Worm (Caenorhabditis elegans) whole organism, young adult: ENCODE measurements around the gene K02E11.3.

Experiments
- B0035.1 ChIP-seq: sonication (generic microtip); optimal IDR thresholded peaks from 2 replicates; lab custom pipeline; 2016; ENCODE audit warnings: missing genetic modification characterization, mild to moderate bottlenecking, missing compliant biosample characterization, missing genotype, missing genetic modification reagents
- B0261.1 ChIP-seq: sonication (generic microtip); optimal IDR thresholded peaks from 2 replicates; lab custom pipeline; 2016; ENCODE audit warnings: mild to moderate bottlenecking, missing genetic modification characterization, moderate library complexity, missing compliant biosample characterization
- C06A6.2 ChIP-seq: fragments of 200-800 bp; sonication (Bioruptor generic); conservative IDR thresholded peaks from 2 replicates; pipeline ENCODE4 v1.3.6; 2022; ENCODE audit warnings: missing genetic modification characterization, missing compliant biosample characterization
- F10E7.11 ChIP-seq: sonication (generic microtip); optimal IDR thresholded peaks from 2 replicates; lab custom pipeline; 2017; ENCODE audit warnings: mild to moderate bottlenecking, missing genetic modification characterization, moderate library complexity, missing compliant biosample characterization
- F37B4.10 ChIP-seq: fragments of 200-800 bp; sonication (Bioruptor generic); IDR thresholded peaks from 2 replicates; pipeline ENCODE4 v1.3.6; 2022; ENCODE audit warnings: missing genetic modification characterization, missing compliant biosample characterization
- F49E8.2 ChIP-seq: sonication (generic microtip); optimal IDR thresholded peaks from 3 replicates; lab custom pipeline; 2017; ENCODE audit warnings: missing genetic modification characterization, mild to moderate bottlenecking, missing compliant biosample characterization, antibody characterized with exemption, moderate library complexity; ENCODE audit not compliant: insufficient read depth
- F52B5.7 ChIP-seq: sonication (generic microtip); optimal IDR thresholded peaks from 2 replicates; lab custom pipeline; 2016; ENCODE audit warnings: mild to moderate bottlenecking, missing genetic modification characterization, missing compliant biosample characterization
- F55B11.4 ChIP-seq: sonication (generic microtip); optimal IDR thresholded peaks from 2 replicates; lab custom pipeline; 2016; ENCODE audit warnings: missing compliant biosample characterization, missing genetic modification characterization, borderline replicate concordance; ENCODE audit not compliant: insufficient read depth
- K11D2.4 ChIP-seq: fragments of 200-800 bp; sonication (Bioruptor generic); IDR thresholded peaks from 2 replicates; pipeline ENCODE4 v1.3.6; 2022; ENCODE audit warnings: missing genetic modification reagents, missing genetic modification characterization, missing compliant biosample characterization
- T07F8.4 ChIP-seq: sonication (generic microtip); optimal IDR thresholded peaks from 2 replicates; lab custom pipeline; 2016; ENCODE audit warnings: mild to moderate bottlenecking, missing genetic modification characterization, moderate library complexity, missing compliant biosample characterization
- Y53F4B.3 ChIP-seq: fragments of 200-800 bp; sonication (Bioruptor generic); IDR thresholded peaks from 2 replicates; pipeline ENCODE4 v1.3.6; 2022; ENCODE audit warnings: missing genetic modification reagents, missing genetic modification characterization, missing compliant biosample characterization
- Y56A3A.18 ChIP-seq: fragments of 200-800 bp; sonication (Bioruptor generic); IDR thresholded peaks from 2 replicates; pipeline ENCODE4 v1.3.6; 2022; ENCODE audit warnings: missing genetic modification reagents, missing genetic modification characterization, missing compliant biosample characterization
- ZK185.1 ChIP-seq: sonication (generic microtip); optimal IDR thresholded peaks from 2 replicates; lab custom pipeline; 2016; ENCODE audit warnings: mild to moderate bottlenecking, missing genetic modification characterization, missing compliant biosample characterization; ENCODE audit not compliant: poor library complexity, severe bottlenecking
- attf-3 ChIP-seq: fragments of 200-800 bp; sonication (Bioruptor generic); conservative IDR thresholded peaks from 2 replicates; pipeline ENCODE4 v1.3.6; 2022; ENCODE audit warnings: missing genetic modification reagents, missing genetic modification characterization, missing compliant biosample characterization
- attf-5 ChIP-seq: fragments of 200-800 bp; sonication (Bioruptor generic); optimal IDR thresholded peaks from 2 replicates; lab custom pipeline; 2018; ENCODE audit warnings: mild to moderate bottlenecking, missing genetic modification characterization, missing compliant biosample characterization
- attf-6 ChIP-seq: fragments of 200-800 bp; sonication (Bioruptor generic); IDR thresholded peaks from 2 replicates; pipeline ENCODE4 v1.3.6; 2022; ENCODE audit warnings: missing genetic modification reagents, missing genetic modification characterization, missing compliant biosample characterization
- bed-1 ChIP-seq: fragments of 200-800 bp; sonication (Bioruptor generic); IDR thresholded peaks from 2 replicates; pipeline ENCODE4 v1.3.6; 2022; ENCODE audit warnings: missing genetic modification reagents, missing genetic modification characterization, missing compliant biosample characterization
- bed-2 ChIP-seq: fragments of 200-800 bp; sonication (Bioruptor generic); IDR thresholded peaks from 2 replicates; pipeline ENCODE4 v1.3.6; 2022; ENCODE audit warnings: missing genetic modification reagents, missing genetic modification characterization, missing compliant biosample characterization
- ceh-27 ChIP-seq: fragments of 200-800 bp; sonication (Bioruptor generic); optimal IDR thresholded peaks from 2 replicates; lab custom pipeline; 2018; ENCODE audit warnings: mild to moderate bottlenecking, missing genetic modification characterization, moderate library complexity, missing compliant biosample characterization
- ceh-40 ChIP-seq: fragments of 200-800 bp; sonication (Bioruptor generic); IDR thresholded peaks from 2 replicates; pipeline ENCODE4 v1.3.6; 2022; ENCODE audit warnings: missing genetic modification characterization, missing compliant biosample characterization
- dox-1 ChIP-seq: fragments of 200-800 bp; sonication (Bioruptor generic); IDR thresholded peaks from 2 replicates; pipeline ENCODE4 v1.3.6; 2022; ENCODE audit warnings: missing genetic modification reagents, missing genetic modification characterization, missing compliant biosample characterization
- egl-18 ChIP-seq: fragments of 200-800 bp; sonication (Bioruptor generic); IDR thresholded peaks from 2 replicates; pipeline ENCODE4 v1.3.6; 2022; ENCODE audit warnings: missing genetic modification reagents, missing genetic modification characterization, missing compliant biosample characterization
- egrh-3 ChIP-seq: fragments of 200-800 bp; sonication (Bioruptor generic); IDR thresholded peaks from 2 replicates; pipeline ENCODE4 v1.3.6; 2022; ENCODE audit warnings: missing genetic modification reagents, missing genetic modification characterization, missing compliant biosample characterization
- ekl-4 ChIP-seq: fragments of 200-800 bp; sonication (Bioruptor generic); IDR thresholded peaks from 2 replicates; pipeline ENCODE4 v1.3.6; 2022; ENCODE audit warnings: missing genetic modification reagents, missing genetic modification characterization, missing compliant biosample characterization
- hlh-26 ChIP-seq: fragments of 200-800 bp; sonication (Bioruptor generic); conservative IDR thresholded peaks from 2 replicates; pipeline ENCODE4 v1.3.6; 2022; ENCODE audit warnings: missing genetic modification reagents, missing genetic modification characterization, missing compliant biosample characterization
- hmg-20 ChIP-seq: fragments of 200-800 bp; sonication (Bioruptor generic); IDR thresholded peaks from 2 replicates; pipeline ENCODE4 v1.3.6; 2022; ENCODE audit warnings: missing genetic modification reagents, missing genetic modification characterization, missing compliant biosample characterization
- lag-1 ChIP-seq: fragments of 200-800 bp; sonication (Bioruptor generic); IDR thresholded peaks from 2 replicates; pipeline ENCODE4 v1.3.6; 2022; ENCODE audit warnings: missing genetic modification reagents, missing genetic modification characterization, missing compliant biosample characterization
- let-607 ChIP-seq, 2 experiments: fragments of 200-800 bp in 1 of 2; sonication (Bioruptor generic) in 1 of 2; sonication (generic microtip) in 1 of 2; optimal IDR thresholded peaks; 2 replicates each; lab custom pipeline; 2016 to 2018; ENCODE audit warnings: mild to moderate bottlenecking in 2 of 2, missing compliant biosample characterization in 2 of 2, missing genetic modification characterization in 2 of 2, moderate library complexity in 2 of 2, missing genotype in 1 of 2
- lin-26 ChIP-seq: fragments of 200-800 bp; sonication (Bioruptor generic); IDR thresholded peaks from 2 replicates; pipeline ENCODE4 v1.3.6; 2022; ENCODE audit warnings: missing genetic modification reagents, missing genetic modification characterization, missing compliant biosample characterization
- lin-40 ChIP-seq: sonication (generic microtip); optimal IDR thresholded peaks from 2 replicates; lab custom pipeline; 2016; ENCODE audit warnings: missing genetic modification characterization, mild to moderate bottlenecking, missing compliant biosample characterization, missing genotype, missing genetic modification reagents
- lsl-1 ChIP-seq: fragments of 200-800 bp; sonication (Bioruptor generic); optimal IDR thresholded peaks from 2 replicates; lab custom pipeline; 2018; ENCODE audit warnings: mild to moderate bottlenecking, missing genetic modification characterization, moderate library complexity, missing compliant biosample characterization
- madf-8 ChIP-seq: fragments of 200-800 bp; sonication (Bioruptor generic); conservative IDR thresholded peaks from 2 replicates; pipeline ENCODE4 v1.3.6; 2022; ENCODE audit warnings: missing genetic modification reagents, missing genetic modification characterization, missing compliant biosample characterization
- mes-4 ChIP-seq: sonication (generic microtip); optimal IDR thresholded peaks from 2 replicates; lab custom pipeline; 2016; ENCODE audit warnings: missing genotype, missing genetic modification characterization, missing compliant biosample characterization
- nfya-1 ChIP-seq: sonication (generic microtip); optimal IDR thresholded peaks from 2 replicates; lab custom pipeline; 2017; ENCODE audit warnings: antibody characterized with exemption, missing compliant biosample characterization, missing genetic modification characterization, borderline replicate concordance; ENCODE audit not compliant: insufficient read depth
- nfya-2 ChIP-seq: fragments of 200-800 bp; sonication (Bioruptor generic); IDR thresholded peaks from 2 replicates; pipeline ENCODE4 v1.3.6; 2022; ENCODE audit warnings: missing genetic modification reagents, missing genetic modification characterization, missing compliant biosample characterization
- nhr-80 ChIP-seq: sonication (generic microtip); optimal IDR thresholded peaks from 2 replicates; lab custom pipeline; 2016; ENCODE audit warnings: missing genetic modification characterization, missing compliant biosample characterization
- nhr-90 ChIP-seq: sonication (generic microtip); optimal IDR thresholded peaks from 2 replicates; lab custom pipeline; 2016; ENCODE audit warnings: missing genotype, mild to moderate bottlenecking, missing genetic modification characterization, missing compliant biosample characterization
- pbrm-1 ChIP-seq: fragments of 200-800 bp; sonication (Bioruptor generic); IDR thresholded peaks from 2 replicates; pipeline ENCODE4 v1.3.6; 2022; ENCODE audit warnings: missing genetic modification reagents, missing genetic modification characterization, missing compliant biosample characterization
- pha-4 ChIP-seq: fragments of 150-350 bp; sonication (generic microtip); optimal IDR thresholded peaks from 2 replicates; lab custom pipeline; 2014; ENCODE audit warnings: missing biosample characterization, missing genetic modification reagents, missing genetic modification characterization
- snpc-4 ChIP-seq, 5 experiments: fragments of 150-350 bp in 1 of 5; sonication (generic microtip) in 4 of 5; optimal IDR thresholded peaks; 2 replicates each; lab custom pipeline; 2014 to 2018; ENCODE audit warnings: missing genetic modification characterization in 5 of 5, missing biosample characterization in 3 of 5, antibody characterized with exemption in 2 of 5, mild to moderate bottlenecking in 2 of 5, missing compliant biosample characterization in 2 of 5, missing genotype in 2 of 5, moderate library complexity in 2 of 5, missing genetic modification reagents in 1 of 5
- somi-1 ChIP-seq: fragments of 200-800 bp; sonication (Bioruptor generic); optimal IDR thresholded peaks from 2 replicates; lab custom pipeline; 2018; ENCODE audit warnings: mild to moderate bottlenecking, missing genetic modification characterization, missing compliant biosample characterization
- tbx-9 ChIP-seq: sonication (generic microtip); optimal IDR thresholded peaks from 2 replicates; lab custom pipeline; 2016; ENCODE audit warnings: borderline replicate concordance, missing genetic modification characterization, inconsistent platforms, missing compliant biosample characterization
- tlf-1 ChIP-seq: fragments of 200-800 bp; sonication (Bioruptor generic); optimal IDR thresholded peaks from 2 replicates; lab custom pipeline; 2018; ENCODE audit warnings: mild to moderate bottlenecking, missing genetic modification characterization, missing compliant biosample characterization
- unc-130 ChIP-seq: sonication (generic microtip); optimal IDR thresholded peaks from 2 replicates; lab custom pipeline; 2016; ENCODE audit warnings: missing genetic modification reagents, missing genetic modification characterization, missing compliant biosample characterization
- unc-62 ChIP-seq: fragments of 150-350 bp; optimal IDR thresholded peaks from 2 replicates; lab custom pipeline; 2014; ENCODE audit warnings: missing biosample characterization, missing genetic modification reagents, missing genetic modification characterization
- zfh-2 ChIP-seq: fragments of 200-800 bp; sonication (Bioruptor generic); conservative IDR thresholded peaks from 2 replicates; pipeline ENCODE4 v1.3.6; 2022; ENCODE audit warnings: missing genetic modification reagents, missing genetic modification characterization, missing compliant biosample characterization
- ztf-26 ChIP-seq: sonication (generic microtip); optimal IDR thresholded peaks from 2 replicates; lab custom pipeline; 2017; ENCODE audit warnings: missing genetic modification characterization, missing compliant biosample characterization
- ztf-6 ChIP-seq: fragments of 200-800 bp; sonication (Bioruptor generic); IDR thresholded peaks from 2 replicates; pipeline ENCODE4 v1.3.6; 2022; ENCODE audit warnings: missing genetic modification reagents, missing genetic modification characterization, missing compliant biosample characterization

Gene K02E11.3

ce11 chrV:14200086-14200485, 46.6 kb downstream of the K02E11.3 start (continued):
- TF ChIP-seq egl-18 (GFP tag; lab: Robert Waterston, UW), result no peak
- peak; percentile 82 for TF ChIP-seq pbrm-1
- no peak for TF ChIP-seq bed-2 (GFP tag; lab: Robert Waterston, UW)
- 0 out of 2 replicates have a peak, but pooled peaks have one; percentile 51 for TF ChIP-seq ekl-4 (GFP tag; lab: Robert Waterston, UW)
- no peak for TF ChIP-seq lag-1
- TF ChIP-seq F52B5.7, result no peak
- peak; percentile 68 for TF ChIP-seq tlf-1 (GFP tag; lab: Kevin White, UChicago)
- TF ChIP-seq lsl-1 (GFP tag; lab: Kevin White, UChicago), result no peak
- peak; percentile 94 for TF ChIP-seq somi-1 (GFP tag; lab: Kevin White, UChicago)
- no peak for TF ChIP-seq attf-3 (GFP tag; lab: Robert Waterston, UW)
- no peak for TF ChIP-seq F37B4.10 (GFP tag; lab: Robert Waterston, UW)
- TF ChIP-seq B0261.1, result no peak
- no peak for TF ChIP-seq ceh-40 (GFP tag; lab: Robert Waterston, UW)
- no peak for TF ChIP-seq Y56A3A.18 (GFP tag; lab: Robert Waterston, UW)
- TF ChIP-seq nhr-80 (tag; lab: Kevin White, UChicago), result peak; percentile 95
- TF ChIP-seq madf-8 (GFP tag; lab: Robert Waterston, UW), result no peak
- no peak for TF ChIP-seq Y53F4B.3
- no peak for TF ChIP-seq F55B11.4 (tag; lab: Kevin White, UChicago)
- TF ChIP-seq dox-1 (GFP tag; lab: Robert Waterston, UW), result peak; percentile 85
- TF ChIP-seq lin-26, result peak; percentile 66; the same call in 1 of the 2 replicates
- TF ChIP-seq hlh-26 (GFP tag; lab: Robert Waterston, UW), result no peak
- TF ChIP-seq T07F8.4, result peak; percentile 16
- peak; percentile 65 for TF ChIP-seq nhr-90 (tag; lab: Kevin White, UChicago)
- TF ChIP-seq K11D2.4 (GFP tag; lab: Robert Waterston, UW), result peak; percentile 80
- TF ChIP-seq ztf-6 (GFP tag; lab: Robert Waterston, UW), result no peak
- TF ChIP-seq zfh-2 (GFP tag; lab: Robert Waterston, UW), result peak; percentile 94
- TF ChIP-seq nfya-2 (GFP tag; lab: Robert Waterston, UW), result no peak
- TF ChIP-seq ceh-27, result peak; percentile 86
- TF ChIP-seq F49E8.2, result no peak
- TF ChIP-seq nfya-1 (tag; lab: Kevin White, UChicago), result no peak
- TF ChIP-seq attf-6 (GFP tag; lab: Robert Waterston, UW), result no peak
- peak; percentile 77 to 80 for TF ChIP-seq let-607 (tag; optimal IDR thresholded peaks at IDR 0.05; lab: Kevin White, UChicago)
- TF ChIP-seq mes-4 (tag; lab: Kevin White, UChicago), result no peak
- TF ChIP-seq egrh-3, result peak; percentile 38; the same call in 1 of the 2 replicates
- peak; percentile 96 for TF ChIP-seq pha-4
- no peak for TF ChIP-seq B0035.1
- TF ChIP-seq unc-130, result no peak
- TF ChIP-seq unc-62, result peak; percentile 36
- TF ChIP-seq tbx-9, result no peak
- TF ChIP-seq F10E7.11 (tag; lab: Kevin White, UChicago), result no peak
- TF ChIP-seq lin-40, result peak; percentile 90
- no peak for TF ChIP-seq snpc-4 (GFP tag; optimal IDR thresholded peaks at IDR 0.05; lab: Kevin White, UChicago)
- TF ChIP-seq snpc-4 (tag; optimal IDR thresholded peaks at IDR 0.05; lab: Kevin White, UChicago), result peak; percentile 38 to 69 (median 57)
- peak; percentile 97 for TF ChIP-seq attf-5
- TF ChIP-seq bed-1, result no peak
- TF ChIP-seq C06A6.2 (GFP tag; lab: Robert Waterston, UW), result peak; percentile 82
- TF ChIP-seq ztf-26 (tag; lab: Kevin White, UChicago), result peak; percentile 83
- no peak for TF ChIP-seq hmg-20
- TF ChIP-seq ZK185.1 (tag; lab: Kevin White, UChicago), result peak; percentile 50
